Fruit fly (Drosophila melanogaster) whole organism: ENCODE measurements around the gene ND-15.

ENCODE experiments used
- CG8478 ChIP-seq: fragments of >200 bp; optimal IDR thresholded peaks from 2 replicates; lab custom pipeline; 2018; ENCODE audit warnings: inconsistent platforms
- EcR ChIP-seq, 2 experiments: fragments of >200 bp; optimal IDR thresholded peaks; 2 replicates each; lab custom pipeline; 2017; ENCODE audit warnings: missing biosample characterization in 2 of 2, missing genetic modification characterization in 2 of 2, missing genetic modification reagents in 2 of 2
- pan ChIP-seq: fragments of >200 bp; optimal IDR thresholded peaks from 2 replicates; lab custom pipeline; 2017

- TF ChIP-seq EcR (GFP tag; optimal IDR thresholded peaks at IDR 0.05; lab: Kevin White, UChicago) (no peak), CG8478 (no peak), pan (no peak)
These were observed 45.0 kb upstream of the ND-15 start for dm6 chr2L:69560-69959.
